Worm (Caenorhabditis elegans) whole organism, midembryonic: Measurements from ENCODE around the gene syx-4.
A peak's percentile ranks its signal among the peaks of the same experiment; 100 is the strongest.
"Not testable (repeated sequence)": the region's sequence is repeated elsewhere in the genome, so short reads cannot be mapped to it uniquely, and the experiment has no call there.

Source experiments
- flt-1 ChIP-seq: fragments of 200-800 bp; sonication (Bioruptor generic); IDR thresholded peaks from 2 replicates; pipeline ENCODE4 v1.3.6; 2022; ENCODE audit warnings: missing genetic modification characterization, missing compliant biosample characterization
- klf-2 ChIP-seq: fragments of 200-800 bp; sonication (Bioruptor generic); conservative IDR thresholded peaks from 2 replicates; pipeline ENCODE4 v1.3.6; 2022; ENCODE audit warnings: missing genetic modification reagents, missing genetic modification characterization, missing compliant biosample characterization
- med-1 ChIP-seq: sonication (generic microtip); optimal IDR thresholded peaks from 2 replicates; lab custom pipeline; 2017; ENCODE audit warnings: missing genetic modification characterization, mild to moderate bottlenecking, missing compliant biosample characterization, antibody characterized with exemption, missing genetic modification reagents; ENCODE audit not compliant: insufficient read depth
- ref-1 ChIP-seq: fragments of 200-800 bp; sonication (Bioruptor generic); conservative IDR thresholded peaks from 2 replicates; pipeline ENCODE4 v1.3.6; 2022; ENCODE audit warnings: missing genetic modification reagents, missing genetic modification characterization, missing compliant biosample characterization
- tab-1 ChIP-seq: fragments of 200-800 bp; sonication (Bioruptor generic); IDR thresholded peaks from 2 replicates; pipeline ENCODE4 v1.3.6; 2022; ENCODE audit warnings: missing genetic modification characterization, missing compliant biosample characterization
- ztf-23 ChIP-seq: fragments of 200-800 bp; sonication (Bioruptor generic); IDR thresholded peaks from 2 replicates; pipeline ENCODE4 v1.3.6; 2022; ENCODE audit warnings: missing genetic modification reagents, missing genetic modification characterization, missing compliant biosample characterization
- ztf-29 ChIP-seq: fragments of 200-800 bp; sonication (Bioruptor generic); IDR thresholded peaks from 2 replicates; pipeline ENCODE4 v1.3.6; 2022; ENCODE audit warnings: missing genetic modification reagents, missing genetic modification characterization, missing compliant biosample characterization

DNA sequence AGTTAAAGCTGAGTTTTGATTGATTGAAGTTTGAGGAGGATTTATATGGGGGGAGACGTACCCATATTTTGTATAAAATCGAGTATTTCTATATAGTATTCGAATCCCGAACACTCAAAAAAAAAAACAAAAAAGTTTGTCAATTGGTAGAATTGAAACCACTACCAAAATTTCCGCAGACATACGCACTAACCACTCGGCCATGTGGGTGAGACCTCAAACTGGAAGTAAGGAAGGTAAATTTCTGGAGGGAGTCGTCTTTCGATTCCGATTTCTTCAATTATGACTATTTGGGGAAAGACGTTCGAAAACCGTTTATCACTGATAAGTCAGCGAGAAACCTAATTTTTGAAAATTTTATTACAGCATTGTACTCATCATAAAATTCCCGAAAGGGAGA, 44.5 kb upstream of the syx-4 start:
- TF ChIP-seq ztf-23 = 0 out of 2 replicates have a peak, but pooled peaks have one; percentile 56
- peak; percentile 54; the same call in 1 of the 2 replicates for TF ChIP-seq ref-1
- TF ChIP-seq klf-2, ztf-29, med-1: not testable (repeated sequence)
- peak; percentile 73 for TF ChIP-seq flt-1 (GFP tag; lab: Robert Waterston, UW)
- peak; percentile 31; the same call in 1 of the 2 replicates for TF ChIP-seq tab-1
